Worm (Caenorhabditis elegans) whole organism, mixed stage, embryonic: ENCODE data around the gene fut-3.

Experiments used
- M03D4.4 ChIP-seq: sonication (generic microtip); optimal IDR thresholded peaks from 2 replicates; lab custom pipeline; 2017; ENCODE audit warnings: mild to moderate bottlenecking, missing genetic modification characterization, missing compliant biosample characterization
- drap-1 ChIP-seq: fragments of 200-800 bp; sonication (Bioruptor generic); optimal IDR thresholded peaks from 3 replicates; lab custom pipeline; 2018; ENCODE audit warnings: mild to moderate bottlenecking, missing genetic modification characterization, missing compliant biosample characterization
- elt-3 ChIP-seq: fragments of 150-350 bp; optimal IDR thresholded peaks from 2 replicates; lab custom pipeline; 2014; ENCODE audit warnings: missing biosample characterization, missing genetic modification characterization
- flh-1 ChIP-seq: fragments of 200-800 bp; sonication (Bioruptor generic); optimal IDR thresholded peaks from 2 replicates; lab custom pipeline; 2018; ENCODE audit warnings: mild to moderate bottlenecking, missing genetic modification characterization, moderate library complexity, missing compliant biosample characterization
- lsy-2 ChIP-seq: fragments of 150-350 bp; optimal IDR thresholded peaks from 2 replicates; lab custom pipeline; 2014; ENCODE audit warnings: missing biosample characterization, missing genetic modification characterization
- nhr-237 ChIP-seq: fragments of 150-350 bp; optimal IDR thresholded peaks from 2 replicates; lab custom pipeline; 2014; ENCODE audit warnings: missing biosample characterization, missing genetic modification characterization
- nhr-76 ChIP-seq: sonication (generic microtip); optimal IDR thresholded peaks from 2 replicates; lab custom pipeline; 2017; ENCODE audit warnings: missing biosample characterization, missing genetic modification characterization
- pha-4 ChIP-seq: fragments of 150-350 bp; optimal IDR thresholded peaks from 2 replicates; lab custom pipeline; 2018; ENCODE audit warnings: missing biosample characterization, missing genetic modification reagents, missing genetic modification characterization
- unc-62 ChIP-seq: fragments of 150-350 bp; optimal IDR thresholded peaks from 2 replicates; lab custom pipeline; 2014; ENCODE audit warnings: missing biosample characterization, missing genetic modification reagents, missing genetic modification characterization
- ztf-11 ChIP-seq: fragments of 150-350 bp; optimal IDR thresholded peaks from 2 replicates; lab custom pipeline; 2014; ENCODE audit warnings: missing biosample characterization, missing genetic modification characterization

ce11 chrII:5661735-5662177 is 2.2 kb upstream of the fut-3 start:
- TF ChIP-seq ztf-11 (tag; lab: Kevin White, UChicago): peak; percentile 62
- TF ChIP-seq drap-1 (GFP tag; lab: Kevin White, UChicago): peak; percentile 90
- peak; percentile 70 for TF ChIP-seq lsy-2 (tag; lab: Kevin White, UChicago)
- TF ChIP-seq elt-3: peak; percentile 76
- peak; percentile 1 for TF ChIP-seq flh-1 (GFP tag; lab: Kevin White, UChicago)
- TF ChIP-seq pha-4: peak; percentile 80
- TF ChIP-seq nhr-237 (tag; lab: Kevin White, UChicago): peak; percentile 71
- peak; percentile 58 for TF ChIP-seq unc-62
- TF ChIP-seq M03D4.4 (tag; lab: Kevin White, UChicago): peak; percentile 86
- peak; percentile 54 for TF ChIP-seq nhr-76
